Fruit fly (Drosophila melanogaster) whole organism, embryonic: ENCODE results near the gene ninaB.

Experiments used
- Bdp1 ChIP-seq: fragments of 200-800 bp; sonication (Bioruptor generic); optimal IDR thresholded peaks from 3 replicates; lab custom pipeline; 2016; ENCODE audit warnings: missing biosample characterization, missing genetic modification characterization
- C15 ChIP-seq: fragments of 200-800 bp; sonication (Bioruptor generic); IDR thresholded peaks from 3 replicates; pipeline ENCODE4 v1.3.6; 2022; ENCODE audit warnings: missing biosample characterization, missing genetic modification characterization
- CG10321 ChIP-seq: fragments of 200-800 bp; sonication (Bioruptor generic); IDR thresholded peaks from 2 replicates; pipeline ENCODE4 v1.3.6; 2022; ENCODE audit warnings: missing biosample characterization, missing genetic modification characterization
- CG10431 ChIP-seq: fragments of 200-800 bp; sonication (Bioruptor generic); optimal IDR thresholded peaks from 3 replicates; lab custom pipeline; 2018; ENCODE audit warnings: missing biosample characterization, mild to moderate bottlenecking, missing genetic modification characterization
- CG10959 ChIP-seq: fragments of 200-800 bp; sonication (Bioruptor generic); IDR thresholded peaks from 2 replicates; pipeline ENCODE4 v1.3.6; 2022; ENCODE audit warnings: missing biosample characterization, missing genetic modification characterization
- CG11560 ChIP-seq: fragments of 200-800 bp; sonication (Bioruptor generic); IDR thresholded peaks from 3 replicates; pipeline ENCODE4 v1.3.6; 2022; ENCODE audit warnings: missing biosample characterization, missing genetic modification characterization
- CG11696 ChIP-seq: fragments of 200-800 bp; sonication (Bioruptor generic); IDR thresholded peaks from 2 replicates; pipeline ENCODE4 v1.3.6; 2022; ENCODE audit warnings: missing biosample characterization, missing genetic modification characterization
- CG12104 ChIP-seq: fragments of 200-800 bp; sonication (Bioruptor generic); optimal IDR thresholded peaks from 3 replicates; lab custom pipeline; 2016; ENCODE audit warnings: missing biosample characterization, missing genetic modification characterization
- CG13624 ChIP-seq: fragments of 200-800 bp; sonication (Bioruptor generic); optimal IDR thresholded peaks from 2 replicates; lab custom pipeline; 2016; ENCODE audit warnings: missing biosample characterization, missing genetic modification characterization
- CG14050 ChIP-seq: fragments of 200-800 bp; sonication (Bioruptor generic); IDR thresholded peaks from 3 replicates; pipeline ENCODE4 v1.3.6; 2022; ENCODE audit warnings: missing biosample characterization, missing genetic modification characterization
- CG14965 ChIP-seq: fragments of 200-800 bp; sonication (Bioruptor generic); optimal IDR thresholded peaks from 2 replicates; lab custom pipeline; 2016; ENCODE audit warnings: missing biosample characterization, missing genetic modification characterization, borderline replicate concordance
- CG1602 ChIP-seq: fragments of 200-800 bp; sonication (Bioruptor generic); optimal IDR thresholded peaks from 3 replicates; lab custom pipeline; 2016; ENCODE audit warnings: missing biosample characterization, missing genetic modification characterization
- CG1792 ChIP-seq: fragments of 200-800 bp; sonication (Bioruptor generic); optimal IDR thresholded peaks from 2 replicates; lab custom pipeline; 2016; ENCODE audit warnings: missing biosample characterization, missing genetic modification characterization
- CG18476 ChIP-seq: fragments of 200-800 bp; sonication (Bioruptor generic); optimal IDR thresholded peaks from 2 replicates; lab custom pipeline; 2016; ENCODE audit warnings: missing biosample characterization, mild to moderate bottlenecking, missing genetic modification characterization
- CG2116 ChIP-seq: fragments of 200-800 bp; sonication (Bioruptor generic); optimal IDR thresholded peaks from 3 replicates; lab custom pipeline; 2018; ENCODE audit warnings: missing biosample characterization, mild to moderate bottlenecking, missing genetic modification characterization
- CG2875 ChIP-seq: fragments of 200-800 bp; sonication (Bioruptor generic); optimal IDR thresholded peaks from 2 replicates; lab custom pipeline; 2017; ENCODE audit warnings: missing biosample characterization, mild to moderate bottlenecking, missing genetic modification characterization, missing genetic modification reagents
- CG3847 ChIP-seq: fragments of 200-800 bp; sonication (Bioruptor generic); IDR thresholded peaks from 2 replicates; pipeline ENCODE4 v1.3.6; 2022; ENCODE audit warnings: missing biosample characterization, missing genetic modification characterization
- CG4328 ChIP-seq: fragments of 200-800 bp; sonication (Bioruptor generic); optimal IDR thresholded peaks from 3 replicates; lab custom pipeline; 2017; ENCODE audit warnings: missing biosample characterization, missing genetic modification reagents, missing genetic modification characterization
- CG5245 ChIP-seq: fragments of 200-800 bp; sonication (Bioruptor generic); optimal IDR thresholded peaks from 3 replicates; lab custom pipeline; 2016; ENCODE audit warnings: missing biosample characterization, missing genetic modification characterization
- CG6791 ChIP-seq: fragments of 200-800 bp; sonication (Bioruptor generic); IDR thresholded peaks from 3 replicates; pipeline ENCODE4 v1.3.6; 2022; ENCODE audit warnings: missing biosample characterization, missing genetic modification characterization; ENCODE audit not compliant: partially characterized antibody
- CG8089 ChIP-seq: fragments of 200-800 bp; sonication (Bioruptor generic); optimal IDR thresholded peaks from 3 replicates; lab custom pipeline; 2016; ENCODE audit warnings: missing biosample characterization, missing genetic modification characterization
- CG9609 ChIP-seq: fragments of 200-800 bp; sonication (Bioruptor generic); optimal IDR thresholded peaks from 3 replicates; lab custom pipeline; 2016; ENCODE audit warnings: missing biosample characterization, missing genetic modification characterization
- CHES-1-like ChIP-seq: fragments of 200-800 bp; sonication (Bioruptor generic); optimal IDR thresholded peaks from 2 replicates; lab custom pipeline; 2016; ENCODE audit warnings: missing biosample characterization, missing genetic modification characterization
- Dbx ChIP-seq: fragments of 200-800 bp; sonication (Bioruptor generic); IDR thresholded peaks from 3 replicates; pipeline ENCODE4 v1.3.6; 2022; ENCODE audit warnings: missing biosample characterization, missing genetic modification characterization
- Dip2 ChIP-seq: fragments of 200-800 bp; sonication (Bioruptor generic); IDR thresholded peaks from 2 replicates; pipeline ENCODE4 v1.3.6; 2022; ENCODE audit warnings: missing biosample characterization, missing genetic modification characterization
- ERR ChIP-seq: fragments of 200-800 bp; sonication (Bioruptor generic); optimal IDR thresholded peaks from 2 replicates; lab custom pipeline; 2016; ENCODE audit warnings: missing biosample characterization, missing genetic modification characterization
- Meics ChIP-seq: fragments of 200-800 bp; sonication (Bioruptor generic); optimal IDR thresholded peaks from 2 replicates; lab custom pipeline; 2017; ENCODE audit warnings: missing biosample characterization, mild to moderate bottlenecking, missing genetic modification characterization
- NC2β ChIP-seq: fragments of 200-800 bp; sonication (Bioruptor generic); optimal IDR thresholded peaks from 2 replicates; lab custom pipeline; 2016; ENCODE audit warnings: missing biosample characterization, missing genetic modification characterization
- Nf-YA ChIP-seq: fragments of 200-800 bp; sonication (Bioruptor generic); IDR thresholded peaks from 2 replicates; pipeline ENCODE4 v1.3.6; 2022; ENCODE audit warnings: missing biosample characterization, missing genetic modification characterization
- Sox100B ChIP-seq: fragments of 200-800 bp; sonication (Bioruptor generic); optimal IDR thresholded peaks from 3 replicates; lab custom pipeline; 2018; ENCODE audit warnings: missing biosample characterization, mild to moderate bottlenecking, missing genetic modification characterization
- Stat92E ChIP-seq, 3 experiments: fragments of >200 bp in 2 of 3; fragments of 200-800 bp in 1 of 3; sonication (Bioruptor generic) in 1 of 3; optimal IDR thresholded peaks; 2 replicates each; lab custom pipeline; 2017 to 2019; ENCODE audit warnings: missing biosample characterization in 3 of 3, missing genetic modification characterization in 3 of 3, mild to moderate bottlenecking in 1 of 3, moderate library complexity in 1 of 3
- TFAM ChIP-seq: fragments of 200-800 bp; sonication (Bioruptor generic); optimal IDR thresholded peaks from 2 replicates; lab custom pipeline; 2017; ENCODE audit warnings: missing biosample characterization, missing genetic modification characterization, inconsistent platforms
- Trl ChIP-seq, 3 experiments: fragments of >200 bp in 2 of 3; fragments of 200-800 bp in 1 of 3; sonication (Bioruptor generic) in 1 of 3; optimal IDR thresholded peaks; 2 replicates in 1 of 3; 3 replicates in 2 of 3; lab custom pipeline; 2016 to 2017; ENCODE audit warnings: missing biosample characterization in 1 of 3, missing genetic modification characterization in 1 of 3
- ab ChIP-seq: fragments of 200-800 bp; sonication (Bioruptor generic); optimal IDR thresholded peaks from 2 replicates; lab custom pipeline; 2016; ENCODE audit warnings: missing biosample characterization, missing genetic modification characterization
- al ChIP-seq: fragments of 200-800 bp; sonication (Bioruptor generic); IDR thresholded peaks from 2 replicates; pipeline ENCODE4 v1.3.6; 2022; ENCODE audit warnings: missing biosample characterization, missing genetic modification characterization
- bowl ChIP-seq: fragments of 200-800 bp; sonication (Bioruptor generic); IDR thresholded peaks from 2 replicates; pipeline ENCODE4 v1.3.6; 2022; ENCODE audit warnings: missing biosample characterization, missing genetic modification characterization
- da ChIP-seq: fragments of 200-800 bp; sonication (Bioruptor generic); optimal IDR thresholded peaks from 2 replicates; lab custom pipeline; 2016; ENCODE audit warnings: missing biosample characterization, missing genetic modification characterization
- dimm ChIP-seq: fragments of 200-800 bp; sonication (Bioruptor generic); IDR thresholded peaks from 2 replicates; pipeline ENCODE4 v1.3.6; 2022; ENCODE audit warnings: missing biosample characterization, missing genetic modification characterization
- fd96Cb ChIP-seq: fragments of 200-800 bp; sonication (Bioruptor generic); optimal IDR thresholded peaks from 2 replicates; lab custom pipeline; 2018; ENCODE audit warnings: missing biosample characterization, mild to moderate bottlenecking, missing genetic modification characterization, moderate library complexity
- hbn ChIP-seq: fragments of 200-800 bp; sonication (Bioruptor generic); IDR thresholded peaks from 2 replicates; pipeline ENCODE4 v1.3.6; 2022; ENCODE audit warnings: missing biosample characterization, missing genetic modification characterization; ENCODE audit not compliant: partially characterized antibody
- lilli ChIP-seq: fragments of 200-800 bp; sonication (Bioruptor generic); optimal IDR thresholded peaks from 3 replicates; lab custom pipeline; 2016; ENCODE audit warnings: missing biosample characterization, missing genetic modification characterization
- lov ChIP-seq, 2 experiments: fragments of 200-800 bp in 1 of 2; fragments of >200 bp in 1 of 2; sonication (Bioruptor generic) in 1 of 2; IDR thresholded peaks in 1 of 2; optimal IDR thresholded peaks in 1 of 2; 2 replicates in 1 of 2; 3 replicates in 1 of 2; pipeline versions ENCODE4 v1.3.6 to Lab custom; 2017 to 2022; ENCODE audit warnings: missing biosample characterization in 1 of 2, missing genetic modification characterization in 1 of 2
- mam ChIP-seq: fragments of 200-800 bp; sonication (Bioruptor generic); optimal IDR thresholded peaks from 3 replicates; lab custom pipeline; 2016; ENCODE audit warnings: missing biosample characterization, missing genetic modification characterization
- odd ChIP-seq: fragments of 200-800 bp; sonication (Bioruptor generic); optimal IDR thresholded peaks from 2 replicates; lab custom pipeline; 2017; ENCODE audit warnings: missing biosample characterization, mild to moderate bottlenecking, missing genetic modification characterization
- prd ChIP-seq, 3 experiments: fragments of >200 bp in 2 of 3; fragments of 200-800 bp in 1 of 3; sonication (Bioruptor generic) in 1 of 3; optimal IDR thresholded peaks in 2 of 3; IDR thresholded peaks in 1 of 3; 2 replicates in 2 of 3; 3 replicates in 1 of 3; pipeline versions ENCODE4 v1.3.6 to Lab custom; 2017 to 2022; ENCODE audit warnings: missing biosample characterization in 1 of 3, missing genetic modification characterization in 1 of 3
- so ChIP-seq: fragments of 200-800 bp; sonication (Bioruptor generic); IDR thresholded peaks from 3 replicates; pipeline ENCODE4 v1.3.6; 2022; ENCODE audit warnings: missing biosample characterization, missing genetic modification characterization
- sob ChIP-seq: fragments of 200-800 bp; sonication (Bioruptor generic); IDR thresholded peaks from 2 replicates; pipeline ENCODE4 v1.3.6; 2022; ENCODE audit warnings: missing biosample characterization, missing genetic modification characterization
- ssp ChIP-seq: fragments of 200-800 bp; sonication (Bioruptor generic); IDR thresholded peaks from 2 replicates; pipeline ENCODE4 v1.3.6; 2022; ENCODE audit warnings: missing biosample characterization, missing genetic modification characterization

Gene ninaB

DNA sequence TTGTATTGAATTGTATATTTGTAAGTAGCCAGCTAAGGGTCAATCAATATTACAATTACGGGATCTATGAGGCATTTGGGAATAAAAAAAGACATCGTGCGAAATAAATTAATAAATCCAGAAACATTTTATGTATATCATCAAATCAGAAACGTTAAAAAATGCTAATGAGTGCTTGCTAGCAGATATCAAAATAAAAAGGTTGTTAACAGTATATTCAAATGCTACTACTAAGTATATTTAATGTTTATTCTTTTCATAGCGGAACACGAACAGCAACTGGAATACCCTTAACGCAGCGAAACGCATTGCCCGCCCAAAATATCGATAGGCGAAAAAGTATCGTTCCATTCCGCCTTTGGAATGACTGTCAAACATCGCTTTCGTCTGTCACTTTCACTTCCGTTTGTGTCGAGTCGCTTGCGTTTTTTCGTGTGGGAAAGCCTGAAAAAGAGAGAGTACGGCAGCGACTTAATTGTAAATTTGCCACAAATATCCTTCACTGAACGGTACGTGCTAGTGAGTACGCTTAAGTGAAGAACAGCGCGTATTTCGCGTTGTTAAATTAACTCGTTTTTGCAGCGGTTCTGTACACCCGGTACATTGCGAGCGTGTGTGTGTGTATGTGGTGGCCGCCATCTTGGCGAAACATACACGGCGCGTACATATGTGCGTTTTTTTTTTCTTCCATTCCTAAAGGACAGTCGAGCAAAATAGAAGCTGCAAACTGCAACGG is 39.3 kb upstream of the ninaB start, which contains the start of gene B52 (continued):
- peak in 1 of 3 experiments; percentile 8 for TF ChIP-seq Stat92E (GFP tag; optimal IDR thresholded peaks at IDR 0.05; lab: Kevin White, UChicago)
- no peak for TF ChIP-seq hbn
- TF ChIP-seq CG12104 = peak; percentile 8
- TF ChIP-seq CG2116 (GFP tag; lab: Kevin White, UChicago) = peak; percentile 52
- TF ChIP-seq CG9609 (GFP tag; lab: Kevin White, UChicago) = peak; percentile 48
- TF ChIP-seq Dbx = peak; percentile 53; the same call in 2 of the 3 replicates
- peak; percentile 53 for TF ChIP-seq CG2875 (GFP tag; lab: Kevin White, UChicago)
- TF ChIP-seq CG10431 (GFP tag; lab: Kevin White, UChicago) = peak; percentile 98
- TF ChIP-seq dimm = no peak
- peak; percentile 16 for TF ChIP-seq ERR (GFP tag; lab: Kevin White, UChicago)
- peak; percentile 29; the same call in 1 of the 2 replicates for TF ChIP-seq CG10959 (GFP tag; lab: Robert Waterston, UW)
- no peak for TF ChIP-seq prd (optimal IDR thresholded peaks at IDR 0.05; lab: Kevin White, UChicago)
- peak; percentile 66 for TF ChIP-seq prd (GFP tag; IDR thresholded peaks at IDR 0.05; lab: Robert Waterston, UW)
- peak; percentile 76; the same call in 2 of the 3 replicates for TF ChIP-seq CG6791 (GFP tag; lab: Robert Waterston, UW)
- 0 out of 3 replicates have a peak, but pooled peaks have one; percentile 49 for TF ChIP-seq C15
- TF ChIP-seq CG11696 (GFP tag; lab: Robert Waterston, UW) = no peak
- no peak for TF ChIP-seq CG11560 (tag; lab: Robert Waterston, UW)
- TF ChIP-seq Sox100B (GFP tag; lab: Kevin White, UChicago) = peak; percentile 62
- 0 out of 2 replicates have a peak, but pooled peaks have one; percentile 35 for TF ChIP-seq Nf-YA (GFP tag; lab: Robert Waterston, UW)
- peak; percentile 71; the same call in 1 of the 3 replicates for TF ChIP-seq so
- peak; percentile 79 for TF ChIP-seq Meics (GFP tag; lab: Kevin White, UChicago)
- peak; percentile 27 for TF ChIP-seq CG8089
- TF ChIP-seq Trl (optimal IDR thresholded peaks at IDR 0.05; lab: Kevin White, UChicago) = no peak
- peak; percentile 51 for TF ChIP-seq Trl (GFP tag; optimal IDR thresholded peaks at IDR 0.05; lab: Kevin White, UChicago)
- TF ChIP-seq Bdp1 (GFP tag; lab: Kevin White, UChicago) = peak; percentile 45
- peak; percentile 43; the same call in 1 of the 2 replicates for TF ChIP-seq CG3847 (GFP tag; lab: Robert Waterston, UW)
- TF ChIP-seq ssp (GFP tag; lab: Robert Waterston, UW) = peak; percentile 76
- TF ChIP-seq CHES-1-like (GFP tag; lab: Kevin White, UChicago) = peak; percentile 49
- TF ChIP-seq CG1792 (GFP tag; lab: Kevin White, UChicago) = peak; percentile 24
- TF ChIP-seq CG5245 = peak; percentile 15
- peak; percentile 16 for TF ChIP-seq ab
- peak; percentile 64 for TF ChIP-seq CG13624
- TF ChIP-seq Dip2 (GFP tag; lab: Robert Waterston, UW) = no peak
- peak; percentile 66 for TF ChIP-seq mam (GFP tag; lab: Kevin White, UChicago)
- no peak for TF ChIP-seq CG14050 (GFP tag; lab: Robert Waterston, UW)
- no peak for TF ChIP-seq lov (optimal IDR thresholded peaks at IDR 0.05; lab: Kevin White, UChicago)
- peak; percentile 69; the same call in 1 of the 3 replicates for TF ChIP-seq lov (GFP tag; IDR thresholded peaks at IDR 0.05; lab: Robert Waterston, UW)
- TF ChIP-seq sob = peak; percentile 57; the same call in 1 of the 2 replicates
- TF ChIP-seq NC2β (GFP tag; lab: Kevin White, UChicago) = peak; percentile 85
- peak; percentile 53; the same call in 1 of the 2 replicates for TF ChIP-seq al (GFP tag; lab: Robert Waterston, UW)
- TF ChIP-seq CG10321 = 0 out of 2 replicates have a peak, but pooled peaks have one; percentile 38
- TF ChIP-seq da (GFP tag; lab: Kevin White, UChicago) = peak; percentile 51
- TF ChIP-seq CG14965 (GFP tag; lab: Kevin White, UChicago) = no peak
- peak; percentile 67 for TF ChIP-seq odd (GFP tag; lab: Kevin White, UChicago)
- no peak for TF ChIP-seq bowl (GFP tag; lab: Robert Waterston, UW)
- TF ChIP-seq TFAM = no peak
- TF ChIP-seq CG18476 (GFP tag; lab: Kevin White, UChicago) = no peak
- TF ChIP-seq fd96Cb (tag; lab: Kevin White, UChicago) = peak; percentile 31
- peak; percentile 69 for TF ChIP-seq CG4328 (GFP tag; lab: Kevin White, UChicago)
- TF ChIP-seq CG1602 (GFP tag; lab: Kevin White, UChicago) = peak; percentile 25
- TF ChIP-seq lilli (GFP tag; lab: Kevin White, UChicago) = no peak
